Fruit fly (Drosophila melanogaster) whole organism, prepupa: ENCODE data around the gene Mipp2.
A peak's percentile ranks its signal among the peaks of the same experiment; 100 is the strongest.

Experiments used
- Blimp-1 ChIP-seq: fragments of 200-800 bp; sonication (Bioruptor generic); optimal IDR thresholded peaks from 3 replicates; lab custom pipeline; 2017; ENCODE audit warnings: missing biosample characterization, missing genetic modification characterization, mild to moderate bottlenecking, moderate library complexity, missing genetic modification reagents
- CG11762 ChIP-seq: fragments of 200-800 bp; sonication (Bioruptor generic); optimal IDR thresholded peaks from 3 replicates; lab custom pipeline; 2016; ENCODE audit warnings: missing biosample characterization, missing genetic modification characterization; ENCODE audit not compliant: insufficient read depth
- CG11902 ChIP-seq: fragments of 200-800 bp; sonication (Bioruptor generic); optimal IDR thresholded peaks from 3 replicates; lab custom pipeline; 2016; ENCODE audit warnings: missing biosample characterization, missing genetic modification characterization
- CG15336 ChIP-seq: fragments of 200-800 bp; sonication (Bioruptor generic); IDR thresholded peaks from 2 replicates; pipeline ENCODE4 v1.3.6; 2022; ENCODE audit warnings: missing biosample characterization, missing genetic modification characterization
- CG1621 ChIP-seq: fragments of 200-800 bp; sonication (Bioruptor generic); optimal IDR thresholded peaks from 3 replicates; lab custom pipeline; 2018; ENCODE audit warnings: missing biosample characterization, mild to moderate bottlenecking, missing genetic modification characterization
- CG16779 ChIP-seq: fragments of 200-800 bp; sonication (Bioruptor generic); optimal IDR thresholded peaks from 3 replicates; lab custom pipeline; 2017; ENCODE audit warnings: missing biosample characterization, mild to moderate bottlenecking, missing genetic modification characterization
- CG31627 ChIP-seq: fragments of 200-800 bp; sonication (Bioruptor generic); optimal IDR thresholded peaks from 3 replicates; lab custom pipeline; 2016; ENCODE audit warnings: missing biosample characterization, missing genetic modification characterization
- CG32006 ChIP-seq: fragments of 200-800 bp; sonication (Bioruptor generic); optimal IDR thresholded peaks from 3 replicates; lab custom pipeline; 2017; ENCODE audit warnings: missing biosample characterization, mild to moderate bottlenecking, missing genetic modification characterization
- CG3919 ChIP-seq: fragments of 200-800 bp; sonication (Bioruptor generic); optimal IDR thresholded peaks from 3 replicates; lab custom pipeline; 2016; ENCODE audit warnings: missing biosample characterization, missing genetic modification characterization
- CG4318 ChIP-seq: fragments of 200-800 bp; sonication (Bioruptor generic); optimal IDR thresholded peaks from 3 replicates; lab custom pipeline; 2017; ENCODE audit warnings: missing biosample characterization, mild to moderate bottlenecking, missing genetic modification characterization
- CG6163 ChIP-seq: fragments of 200-800 bp; sonication (Bioruptor generic); IDR thresholded peaks from 3 replicates; pipeline ENCODE4 v1.3.6; 2022; ENCODE audit warnings: missing biosample characterization, missing genetic modification characterization
- CG6792 ChIP-seq: fragments of 200-800 bp; sonication (Bioruptor generic); optimal IDR thresholded peaks from 3 replicates; lab custom pipeline; 2016; ENCODE audit warnings: missing biosample characterization, missing genetic modification characterization
- CG6808 ChIP-seq: fragments of 200-800 bp; sonication (Bioruptor generic); optimal IDR thresholded peaks from 3 replicates; lab custom pipeline; 2017; ENCODE audit warnings: missing biosample characterization, missing genetic modification characterization, mild to moderate bottlenecking, moderate library complexity, missing genetic modification reagents
- CG6854 ChIP-seq: fragments of 200-800 bp; sonication (Bioruptor generic); optimal IDR thresholded peaks from 2 replicates; lab custom pipeline; 2017; ENCODE audit warnings: missing biosample characterization, mild to moderate bottlenecking, missing genetic modification characterization
- CG8319 ChIP-seq: fragments of 200-800 bp; sonication (Bioruptor generic); optimal IDR thresholded peaks from 3 replicates; lab custom pipeline; 2016; ENCODE audit warnings: missing biosample characterization, missing genetic modification characterization
- CG8632 ChIP-seq: fragments of 200-800 bp; sonication (Bioruptor generic); optimal IDR thresholded peaks from 3 replicates; lab custom pipeline; 2016; ENCODE audit warnings: missing biosample characterization, missing genetic modification characterization
- CG9139 ChIP-seq: fragments of 200-800 bp; sonication (Bioruptor generic); optimal IDR thresholded peaks from 3 replicates; lab custom pipeline; 2017; ENCODE audit warnings: missing biosample characterization, mild to moderate bottlenecking, missing genetic modification characterization
- Eip75B ChIP-seq: fragments of 200-800 bp; sonication (Bioruptor generic); optimal IDR thresholded peaks from 3 replicates; lab custom pipeline; 2016; ENCODE audit warnings: missing biosample characterization, missing genetic modification characterization
- Eip78C ChIP-seq: fragments of 200-800 bp; sonication (Bioruptor generic); peaks from one replicate; lab custom pipeline; 2016; ENCODE audit warnings: missing biosample characterization, missing genetic modification characterization
- Ets96B ChIP-seq: fragments of 200-800 bp; optimal IDR thresholded peaks from 2 replicates; lab custom pipeline; 2019; ENCODE audit warnings: missing biosample characterization, mild to moderate bottlenecking, missing genetic modification characterization, moderate library complexity
- Hr38 ChIP-seq: sonication (Bioruptor generic); optimal IDR thresholded peaks from 2 replicates; lab custom pipeline; 2016; ENCODE audit warnings: missing biosample characterization, missing genetic modification characterization
- Hr39 ChIP-seq: fragments of 200-800 bp; sonication (Bioruptor generic); optimal IDR thresholded peaks from 2 replicates; lab custom pipeline; 2016; ENCODE audit warnings: missing biosample characterization, missing genetic modification characterization
- Hr4 ChIP-seq: fragments of 200-800 bp; sonication (Bioruptor generic); optimal IDR thresholded peaks from 3 replicates; lab custom pipeline; 2016; ENCODE audit warnings: missing biosample characterization, missing genetic modification characterization
- Lpt ChIP-seq: fragments of 200-800 bp; sonication (Bioruptor generic); optimal IDR thresholded peaks from 3 replicates; lab custom pipeline; 2016; ENCODE audit warnings: missing biosample characterization, missing genetic modification characterization
- Met ChIP-seq: fragments of 200-800 bp; sonication (Bioruptor generic); optimal IDR thresholded peaks from 3 replicates; lab custom pipeline; 2016; ENCODE audit warnings: missing biosample characterization, missing genetic modification characterization
- OdsH ChIP-seq: fragments of 200-800 bp; sonication (Bioruptor generic); optimal IDR thresholded peaks from 3 replicates; lab custom pipeline; 2016; ENCODE audit warnings: missing biosample characterization, missing genetic modification characterization
- Smox ChIP-seq: fragments of 200-800 bp; sonication (Bioruptor generic); optimal IDR thresholded peaks from 3 replicates; lab custom pipeline; 2016; ENCODE audit warnings: missing biosample characterization, missing genetic modification characterization
- achi ChIP-seq: fragments of 200-800 bp; sonication (Bioruptor generic); optimal IDR thresholded peaks from 3 replicates; lab custom pipeline; 2016; ENCODE audit warnings: missing biosample characterization, missing genetic modification characterization
- cyc ChIP-seq: fragments of 200-800 bp; sonication (Bioruptor generic); optimal IDR thresholded peaks from 3 replicates; lab custom pipeline; 2016; ENCODE audit warnings: missing biosample characterization, missing genetic modification characterization
- dac ChIP-seq: fragments of 200-800 bp; sonication (Bioruptor generic); optimal IDR thresholded peaks from 2 replicates; lab custom pipeline; 2017; ENCODE audit warnings: missing biosample characterization, mild to moderate bottlenecking, missing genetic modification characterization
- dsx ChIP-seq: fragments of 200-800 bp; optimal IDR thresholded peaks from 3 replicates; lab custom pipeline; 2019; ENCODE audit warnings: missing biosample characterization, mild to moderate bottlenecking, missing genetic modification characterization, moderate library complexity; ENCODE audit not compliant: poor library complexity, severe bottlenecking
- eg ChIP-seq: fragments of 200-800 bp; sonication (Bioruptor generic); IDR thresholded peaks from 3 replicates; pipeline ENCODE4 v1.3.6; 2022; ENCODE audit warnings: missing biosample characterization, missing genetic modification characterization
- fd85E ChIP-seq: fragments of 200-800 bp; sonication (Bioruptor generic); optimal IDR thresholded peaks from 3 replicates; lab custom pipeline; 2016; ENCODE audit warnings: missing biosample characterization, missing genetic modification characterization
- fkh ChIP-seq: fragments of 200-800 bp; sonication (Bioruptor generic); optimal IDR thresholded peaks from 3 replicates; lab custom pipeline; 2017; ENCODE audit warnings: missing biosample characterization, mild to moderate bottlenecking, missing genetic modification characterization, moderate library complexity
- lz ChIP-seq: fragments of 200-800 bp; sonication (Bioruptor generic); optimal IDR thresholded peaks from 3 replicates; lab custom pipeline; 2016; ENCODE audit warnings: missing biosample characterization, missing genetic modification characterization
- net ChIP-seq: fragments of 200-800 bp; sonication (Bioruptor generic); optimal IDR thresholded peaks from 3 replicates; lab custom pipeline; 2016; ENCODE audit warnings: missing biosample characterization, missing genetic modification characterization
- salr ChIP-seq, 2 experiments: fragments of 200-800 bp; sonication (Bioruptor generic); optimal IDR thresholded peaks; 3 replicates each; lab custom pipeline; 2016 to 2018; ENCODE audit warnings: missing biosample characterization in 2 of 2, missing genetic modification characterization in 2 of 2, mild to moderate bottlenecking in 1 of 2
- spab ChIP-seq: fragments of 200-800 bp; sonication (Bioruptor generic); optimal IDR thresholded peaks from 2 replicates; lab custom pipeline; 2017; ENCODE audit warnings: missing biosample characterization, mild to moderate bottlenecking, missing genetic modification characterization, missing genetic modification reagents
- ss ChIP-seq, 2 experiments: fragments of 200-800 bp; sonication (Bioruptor generic); optimal IDR thresholded peaks; 2 replicates in 1 of 2; 3 replicates in 1 of 2; lab custom pipeline; 2017 to 2018; ENCODE audit warnings: mild to moderate bottlenecking in 2 of 2, missing biosample characterization in 2 of 2, missing genetic modification characterization in 2 of 2, moderate library complexity in 1 of 2
- svp ChIP-seq: fragments of 200-800 bp; sonication (Bioruptor generic); peaks from one replicate; lab custom pipeline; 2016; ENCODE audit warnings: missing biosample characterization, missing genetic modification characterization
- topi ChIP-seq: fragments of 200-800 bp; sonication (Bioruptor generic); optimal IDR thresholded peaks from 3 replicates; lab custom pipeline; 2016; ENCODE audit warnings: missing biosample characterization, missing genetic modification characterization
- vri ChIP-seq: fragments of 200-800 bp; sonication (Bioruptor generic); optimal IDR thresholded peaks from 3 replicates; lab custom pipeline; 2016; ENCODE audit warnings: missing biosample characterization, mild to moderate bottlenecking, missing genetic modification characterization

The Mipp2 gene

dm6 chrX:6090809-6091667, at the start of gene Mipp2, which contains the start of gene Nep1 (continued):
- TF ChIP-seq achi = peak; percentile 21
- no peak for TF ChIP-seq CG11902 (GFP tag; lab: Kevin White, UChicago)
- TF ChIP-seq net = peak; percentile 14
- TF ChIP-seq spab = peak; percentile 17
- TF ChIP-seq CG32006 (GFP tag; lab: Kevin White, UChicago) = peak; percentile 63
- no peak for TF ChIP-seq salr (GFP tag; optimal IDR thresholded peaks at IDR 0.05; lab: Kevin White, UChicago)
- peak; percentile 39 for TF ChIP-seq Eip75B (GFP tag; lab: Kevin White, UChicago)
- no peak for TF ChIP-seq Blimp-1 (GFP tag; lab: Kevin White, UChicago)
- no peak for TF ChIP-seq CG6854

dm6 chrX:6109872-6110271, 18.6 kb upstream of the Mipp2 start:
- TF ChIP-seq svp (GFP tag; lab: Kevin White, UChicago) = no peak
- no peak for TF ChIP-seq Smox (GFP tag; lab: Kevin White, UChicago)
- TF ChIP-seq CG32006 (GFP tag; lab: Kevin White, UChicago) = no peak
- TF ChIP-seq lz = no peak
- TF ChIP-seq CG1621 = no peak
- no peak for TF ChIP-seq CG9139 (GFP tag; lab: Kevin White, UChicago)
- no peak for TF ChIP-seq Eip78C
- no peak for TF ChIP-seq Met (GFP tag; lab: Kevin White, UChicago)
- TF ChIP-seq dac (GFP tag; lab: Kevin White, UChicago) = no peak
- no peak for TF ChIP-seq CG16779
- TF ChIP-seq CG3919 (GFP tag; lab: Kevin White, UChicago) = peak; percentile 18
- TF ChIP-seq Hr4 (GFP tag; lab: Kevin White, UChicago) = no peak
- peak; percentile 23 for TF ChIP-seq Hr39 (GFP tag; lab: Kevin White, UChicago)
- peak; percentile 8 for TF ChIP-seq CG31627
- TF ChIP-seq Lpt = no peak
- peak; percentile 24 for TF ChIP-seq cyc (GFP tag; lab: Kevin White, UChicago)
- TF ChIP-seq dsx (GFP tag; lab: Kevin White, UChicago) = no peak

dm6 chrX:6104724-6105123, 13.5 kb upstream of the Mipp2 start:
- TF ChIP-seq Hr38 (GFP tag; lab: Kevin White, UChicago) = no peak
- no peak for TF ChIP-seq Hr39 (GFP tag; lab: Kevin White, UChicago)
- no peak for TF ChIP-seq CG1621
- no peak for TF ChIP-seq CG3919 (GFP tag; lab: Kevin White, UChicago)
- TF ChIP-seq CG11902 (GFP tag; lab: Kevin White, UChicago) = no peak
- no peak for TF ChIP-seq Ets96B (tag; lab: Kevin White, UChicago)
- no peak for TF ChIP-seq CG6808 (GFP tag; lab: Kevin White, UChicago)
- no peak for TF ChIP-seq OdsH (GFP tag; lab: Kevin White, UChicago)
- TF ChIP-seq svp (GFP tag; lab: Kevin White, UChicago) = no peak
- no peak for TF ChIP-seq CG6792 (GFP tag; lab: Kevin White, UChicago)
- TF ChIP-seq net = no peak

dm6 chrX:6097578-6097977, 6.3 kb upstream of the Mipp2 start:
- peak; percentile 43 for TF ChIP-seq dsx (GFP tag; lab: Kevin White, UChicago)
- TF ChIP-seq fd85E (GFP tag; lab: Kevin White, UChicago) = no peak
- peak; percentile 90 for TF ChIP-seq svp (GFP tag; lab: Kevin White, UChicago)
- TF ChIP-seq vri = peak; percentile 54
- TF ChIP-seq CG6854 = no peak
- TF ChIP-seq Smox (GFP tag; lab: Kevin White, UChicago) = peak; percentile 64
- TF ChIP-seq CG8632 = peak; percentile 48
- peak; percentile 16 for TF ChIP-seq CG6808 (GFP tag; lab: Kevin White, UChicago)
- TF ChIP-seq dac (GFP tag; lab: Kevin White, UChicago) = no peak
- peak in 1 of 2 experiments; percentile 25 for TF ChIP-seq ss (GFP tag; optimal IDR thresholded peaks at IDR 0.05; lab: Kevin White, UChicago)
- peak; percentile 47 for TF ChIP-seq Hr4 (GFP tag; lab: Kevin White, UChicago)
- TF ChIP-seq Blimp-1 (GFP tag; lab: Kevin White, UChicago) = no peak
- TF ChIP-seq CG6163 = peak; percentile 78
- peak; percentile 6 for TF ChIP-seq CG9139 (GFP tag; lab: Kevin White, UChicago)
- peak; percentile 78 for TF ChIP-seq eg (GFP tag; lab: Robert Waterston, UW)
- peak; percentile 48 for TF ChIP-seq CG8319 (GFP tag; lab: Kevin White, UChicago)
- peak; percentile 53; the same call in 1 of the 2 replicates for TF ChIP-seq CG15336 (GFP tag; lab: Robert Waterston, UW)
- peak; percentile 73 for TF ChIP-seq cyc (GFP tag; lab: Kevin White, UChicago)
- peak; percentile 89 for TF ChIP-seq Eip78C
- no peak for TF ChIP-seq fkh
- no peak for TF ChIP-seq Hr38 (GFP tag; lab: Kevin White, UChicago)
- peak; percentile 11 for TF ChIP-seq CG4318 (GFP tag; lab: Kevin White, UChicago)
- TF ChIP-seq CG11762 = peak; percentile 9
- TF ChIP-seq CG6792 (GFP tag; lab: Kevin White, UChicago) = peak; percentile 66
- peak; percentile 74 for TF ChIP-seq lz
- peak; percentile 74 for TF ChIP-seq topi (GFP tag; lab: Kevin White, UChicago)
